Fruit fly (Drosophila melanogaster) whole organism, pupa: ENCODE results near the gene Oct-TyrR.

Experiments used
- CG15710 ChIP-seq: fragments of 200-800 bp; sonication (Bioruptor generic); optimal IDR thresholded peaks from 2 replicates; lab custom pipeline; 2018; ENCODE audit warnings: missing biosample characterization, mild to moderate bottlenecking, missing genetic modification characterization, moderate library complexity
- CG8159 ChIP-seq: fragments of 200-800 bp; sonication (Bioruptor generic); optimal IDR thresholded peaks from 3 replicates; lab custom pipeline; 2018; ENCODE audit warnings: missing biosample characterization, mild to moderate bottlenecking, missing genetic modification characterization, moderate library complexity
- EcR ChIP-seq: fragments of 200-800 bp; sonication (Bioruptor generic); optimal IDR thresholded peaks from 3 replicates; lab custom pipeline; 2019; ENCODE audit warnings: missing biosample characterization, missing genetic modification characterization, mild to moderate bottlenecking, moderate library complexity, missing genetic modification reagents
- Snoo ChIP-seq: fragments of 200-800 bp; sonication (Bioruptor generic); optimal IDR thresholded peaks from 3 replicates; lab custom pipeline; 2017; ENCODE audit warnings: missing biosample characterization, mild to moderate bottlenecking, missing genetic modification characterization, inconsistent platforms

- TF ChIP-seq EcR (GFP tag; lab: Kevin White, UChicago) (no peak), CG15710 (tag; lab: Kevin White, UChicago) (no peak), CG8159 (tag; lab: Kevin White, UChicago) (no peak), Snoo (tag; lab: Kevin White, UChicago) (no peak)
Measured at dm6 chr3L:22029670-22030069, 5.1 kb upstream of the Oct-TyrR start, which contains the start of gene CG43392.
